Worm (Caenorhabditis elegans) whole organism, L4 larva: Measurements from ENCODE around the gene F42F12.3.

ENCODE experiments used
- D1046.2 ChIP-seq: fragments of 200-800 bp; sonication (Bioruptor generic); IDR thresholded peaks from 2 replicates; pipeline ENCODE4 v1.3.6; 2022; ENCODE audit warnings: missing genetic modification characterization, missing compliant biosample characterization
- F37D6.2 ChIP-seq: sonication (generic microtip); optimal IDR thresholded peaks from 2 replicates; lab custom pipeline; 2016; ENCODE audit warnings: mild to moderate bottlenecking, missing genetic modification characterization, missing compliant biosample characterization
- F44E2.7 ChIP-seq: fragments of 200-800 bp; sonication (Bioruptor generic); IDR thresholded peaks from 2 replicates; pipeline ENCODE4 v2.1.2; 2022; ENCODE audit warnings: missing genetic modification characterization, missing compliant biosample characterization
- F49E8.2 ChIP-seq: sonication (generic microtip); optimal IDR thresholded peaks from 2 replicates; lab custom pipeline; 2016; ENCODE audit warnings: missing compliant biosample characterization, mild to moderate bottlenecking, missing genetic modification characterization, borderline replicate concordance
- R02D3.7 ChIP-seq: fragments of 150-350 bp; sonication (generic microtip); optimal IDR thresholded peaks from 3 replicates; lab custom pipeline; 2014; ENCODE audit warnings: missing biosample characterization, missing genetic modification characterization
- Y105C5A.15 ChIP-seq: fragments of 200-800 bp; sonication (Bioruptor generic); IDR thresholded peaks from 2 replicates; pipeline ENCODE4 v1.3.6; 2022; ENCODE audit warnings: missing genetic modification characterization, missing compliant biosample characterization
- Y75B8A.6 ChIP-seq: fragments of 200-800 bp; sonication (Bioruptor generic); IDR thresholded peaks from 2 replicates; pipeline ENCODE4 v1.3.6; 2022; ENCODE audit warnings: missing genetic modification reagents, missing genetic modification characterization, missing compliant biosample characterization
- ZK337.2 ChIP-seq: fragments of 200-800 bp; sonication (Bioruptor generic); IDR thresholded peaks from 2 replicates; pipeline ENCODE4 v1.3.6; 2022; ENCODE audit warnings: missing genetic modification reagents, missing genetic modification characterization, missing compliant biosample characterization
- ama-1 ChIP-seq: fragments of 150-350 bp; optimal IDR thresholded peaks from 2 replicates; lab custom pipeline; 2014; ENCODE audit warnings: inconsistent platforms, mixed read lengths
- attf-4 ChIP-seq: sonication (generic microtip); optimal IDR thresholded peaks from 3 replicates; lab custom pipeline; 2017; ENCODE audit warnings: missing biosample characterization, missing genetic modification characterization
- ceh-62 ChIP-seq: sonication (generic microtip); optimal IDR thresholded peaks from 2 replicates; lab custom pipeline; 2017; ENCODE audit warnings: missing biosample characterization, missing genetic modification characterization
- ces-1 ChIP-seq: fragments of 150-350 bp; sonication (generic microtip); optimal IDR thresholded peaks from 4 replicates; lab custom pipeline; 2014; ENCODE audit warnings: missing biosample characterization, missing genetic modification reagents, missing genetic modification characterization
- cey-2 ChIP-seq: sonication (generic microtip); optimal IDR thresholded peaks from 3 replicates; lab custom pipeline; 2017; ENCODE audit warnings: missing genetic modification characterization, mild to moderate bottlenecking, missing compliant biosample characterization, antibody characterized with exemption, borderline replicate concordance; ENCODE audit not compliant: insufficient read depth
- daf-8 ChIP-seq: fragments of 200-800 bp; sonication (Bioruptor generic); IDR thresholded peaks from 2 replicates; pipeline ENCODE4 v1.3.6; 2022; ENCODE audit warnings: missing genetic modification characterization, missing compliant biosample characterization
- dmd-8 ChIP-seq: fragments of 200-800 bp; sonication (Bioruptor generic); IDR thresholded peaks from 2 replicates; pipeline ENCODE4 v1.3.6; 2022; ENCODE audit warnings: missing genetic modification characterization, missing compliant biosample characterization
- duxl-1 ChIP-seq: sonication (generic microtip); optimal IDR thresholded peaks from 2 replicates; lab custom pipeline; 2016; ENCODE audit warnings: mild to moderate bottlenecking, missing genetic modification characterization, moderate library complexity, missing compliant biosample characterization; ENCODE audit not compliant: poor library complexity
- egl-27 ChIP-seq: sonication (generic microtip); optimal IDR thresholded peaks from 3 replicates; lab custom pipeline; 2017; ENCODE audit warnings: missing biosample characterization, missing genetic modification reagents, missing genetic modification characterization
- egl-43 ChIP-seq: fragments of 200-800 bp; sonication (Bioruptor generic); IDR thresholded peaks from 2 replicates; pipeline ENCODE4 v1.3.6; 2022; ENCODE audit warnings: missing genetic modification reagents, missing genetic modification characterization, missing compliant biosample characterization
- gei-8 ChIP-seq: fragments of 200-800 bp; sonication (Bioruptor generic); optimal IDR thresholded peaks from 2 replicates; lab custom pipeline; 2018; ENCODE audit warnings: mild to moderate bottlenecking, missing genetic modification characterization, missing compliant biosample characterization
- hlh-11 ChIP-seq: fragments of 200-800 bp; sonication (Bioruptor generic); optimal IDR thresholded peaks from 2 replicates; lab custom pipeline; 2018; ENCODE audit warnings: mild to moderate bottlenecking, missing genetic modification characterization, missing compliant biosample characterization
- lim-7 ChIP-seq: fragments of 200-800 bp; sonication (Bioruptor generic); IDR thresholded peaks from 2 replicates; pipeline ENCODE4 v1.3.6; 2022; ENCODE audit warnings: missing genetic modification characterization, missing compliant biosample characterization
- lin-1 ChIP-seq: fragments of 200-800 bp; sonication (Bioruptor generic); IDR thresholded peaks from 2 replicates; pipeline ENCODE4 v1.3.6; 2022; ENCODE audit warnings: missing genetic modification reagents, missing genetic modification characterization, missing compliant biosample characterization
- lin-39 ChIP-seq: fragments of 150-350 bp; optimal IDR thresholded peaks from 2 replicates; lab custom pipeline; 2014; ENCODE audit warnings: missing biosample characterization, missing genetic modification reagents, missing genetic modification characterization
- madf-9 ChIP-seq: fragments of 200-800 bp; sonication (Bioruptor generic); conservative IDR thresholded peaks from 2 replicates; pipeline ENCODE4 v1.3.6; 2022; ENCODE audit warnings: missing genetic modification reagents, missing genetic modification characterization, missing compliant biosample characterization
- mdl-1 ChIP-seq, 2 experiments: fragments of 150-350 bp in 1 of 2; sonication (generic microtip) in 1 of 2; optimal IDR thresholded peaks; 2 replicates each; lab custom pipeline; 2014 to 2017; ENCODE audit warnings: missing biosample characterization in 2 of 2, missing genetic modification characterization in 2 of 2
- nhr-111 ChIP-seq: fragments of 200-800 bp; sonication (Bioruptor generic); optimal IDR thresholded peaks from 2 replicates; lab custom pipeline; 2018; ENCODE audit warnings: mild to moderate bottlenecking, missing genetic modification characterization, missing compliant biosample characterization
- nhr-237 ChIP-seq: sonication (generic microtip); optimal IDR thresholded peaks from 2 replicates; lab custom pipeline; 2017; ENCODE audit warnings: missing biosample characterization, missing genetic modification characterization
- nhr-28 ChIP-seq: fragments of 150-350 bp; optimal IDR thresholded peaks from 2 replicates; lab custom pipeline; 2014; ENCODE audit warnings: missing biosample characterization, missing genetic modification characterization
- nhr-41 ChIP-seq: fragments of 200-800 bp; sonication (Bioruptor generic); IDR thresholded peaks from 2 replicates; pipeline ENCODE4 v1.3.6; 2022; ENCODE audit warnings: missing genetic modification reagents, missing genetic modification characterization, missing compliant biosample characterization
- nhr-42 ChIP-seq: fragments of 200-800 bp; sonication (Bioruptor generic); IDR thresholded peaks from 2 replicates; pipeline ENCODE4 v1.3.6; 2022; ENCODE audit warnings: missing genetic modification characterization, missing compliant biosample characterization
- nhr-6 ChIP-seq: fragments of 150-350 bp; optimal IDR thresholded peaks from 2 replicates; lab custom pipeline; 2014; ENCODE audit warnings: missing biosample characterization, missing genetic modification characterization
- nhr-77 ChIP-seq: fragments of 150-350 bp; optimal IDR thresholded peaks from 2 replicates; lab custom pipeline; 2014; ENCODE audit warnings: missing biosample characterization, missing genetic modification characterization
- set-16 ChIP-seq: fragments of 200-800 bp; sonication (Bioruptor generic); IDR thresholded peaks from 2 replicates; pipeline ENCODE4 v1.3.6; 2022; ENCODE audit warnings: missing genetic modification reagents, missing genetic modification characterization, missing compliant biosample characterization
- skn-1 ChIP-seq: fragments of 150-350 bp; optimal IDR thresholded peaks from 2 replicates; lab custom pipeline; 2014; ENCODE audit warnings: missing biosample characterization, missing genetic modification characterization
- snpc-1.2 ChIP-seq: fragments of 200-800 bp; sonication (Bioruptor generic); IDR thresholded peaks from 2 replicates; pipeline ENCODE4 v1.3.6; 2022; ENCODE audit warnings: missing genetic modification reagents, missing genetic modification characterization, missing compliant biosample characterization
- snpc-4 ChIP-seq: fragments of 150-350 bp; optimal IDR thresholded peaks from 2 replicates; lab custom pipeline; 2014; ENCODE audit warnings: missing biosample characterization, missing genetic modification characterization
- spr-3 ChIP-seq: fragments of 200-800 bp; sonication (Bioruptor generic); optimal IDR thresholded peaks from 2 replicates; lab custom pipeline; 2018; ENCODE audit warnings: mild to moderate bottlenecking, missing genetic modification characterization, missing compliant biosample characterization
- tra-1 ChIP-seq: fragments of 200-800 bp; sonication (Bioruptor generic); IDR thresholded peaks from 2 replicates; pipeline ENCODE4 v1.3.6; 2022; ENCODE audit warnings: missing genetic modification reagents, missing genetic modification characterization, missing compliant biosample characterization
- unc-130 ChIP-seq: sonication (generic microtip); optimal IDR thresholded peaks from 2 replicates; lab custom pipeline; 2016; ENCODE audit warnings: missing genetic modification reagents, missing genetic modification characterization, missing compliant biosample characterization
- unc-39 ChIP-seq: sonication (generic microtip); optimal IDR thresholded peaks from 2 replicates; lab custom pipeline; 2017; ENCODE audit warnings: missing biosample characterization, missing genetic modification characterization
- unc-62 ChIP-seq, 3 experiments: fragments of 150-350 bp in 1 of 3; sonication (generic microtip); optimal IDR thresholded peaks in 2 of 3; peaks in 1 of 3; 1 replicate in 1 of 3; 2 replicates in 2 of 3; lab custom pipeline; 2014 to 2017; ENCODE audit warnings: missing biosample characterization in 3 of 3, missing genetic modification characterization in 3 of 3, missing genetic modification reagents in 3 of 3, missing genotype in 1 of 3
- vab-7 ChIP-seq: fragments of 200-800 bp; sonication (Bioruptor generic); IDR thresholded peaks from 2 replicates; pipeline ENCODE4 v1.3.6; 2022; ENCODE audit warnings: missing genetic modification reagents, missing genetic modification characterization, missing compliant biosample characterization
- zfp-2 ChIP-seq: sonication (generic microtip); optimal IDR thresholded peaks from 2 replicates; lab custom pipeline; 2016; ENCODE audit warnings: mild to moderate bottlenecking, missing genetic modification characterization, missing compliant biosample characterization
- zfp-3 ChIP-seq: fragments of 200-800 bp; sonication (Bioruptor generic); conservative IDR thresholded peaks from 2 replicates; pipeline ENCODE4 v1.3.6; 2022; ENCODE audit warnings: missing genetic modification reagents, missing genetic modification characterization, missing compliant biosample characterization
- ztf-7 ChIP-seq: fragments of 150-350 bp; optimal IDR thresholded peaks from 2 replicates; lab custom pipeline; 2014; ENCODE audit warnings: missing biosample characterization, missing genetic modification characterization

Gene F42F12.3

DNA sequence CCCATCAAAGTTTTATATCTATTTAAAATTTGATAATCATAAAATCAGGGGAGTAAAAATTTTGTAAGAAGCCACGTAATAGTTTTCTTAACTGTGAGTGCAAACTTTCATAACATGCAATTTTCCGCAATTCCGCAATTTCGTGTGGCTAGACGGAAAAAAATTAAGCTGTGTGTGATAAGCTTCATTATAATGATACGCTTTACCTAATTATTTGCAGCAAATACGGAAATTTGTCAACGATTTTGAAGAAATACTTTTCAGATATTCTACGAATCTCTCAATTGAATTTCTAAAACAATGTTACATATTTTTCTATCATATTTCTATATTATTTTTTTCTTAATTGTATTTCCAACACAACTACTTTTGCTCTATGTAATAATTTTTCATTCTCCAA lies 18.6 kb upstream of the F42F12.3 start, which contains the start of gene srd-46:
Gene srd-46, plus strand, starts transcription at position 301 of the 400 bp plus-strand sequence.
- no peak for TF ChIP-seq vab-7 (GFP tag; lab: Robert Waterston, UW)

DNA sequence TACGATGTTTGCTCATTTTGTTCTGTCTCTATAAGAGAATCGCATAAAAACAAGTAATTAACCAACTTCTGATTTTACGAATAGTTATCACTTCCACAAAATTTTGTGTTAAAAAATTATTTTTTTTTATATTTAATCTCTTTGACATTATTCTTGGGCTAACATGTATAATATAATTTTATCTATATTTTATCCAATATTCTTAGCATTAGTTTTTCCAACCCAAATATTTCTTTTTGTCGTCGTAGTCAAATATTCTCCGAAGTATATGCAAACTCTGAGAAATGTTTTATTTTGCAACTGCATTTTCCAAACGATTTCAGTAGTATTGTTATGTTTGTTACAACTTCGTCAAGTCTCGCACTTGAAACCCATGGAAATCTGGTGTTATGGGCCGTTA lies 16.9 kb upstream of the F42F12.3 start, which contains the start of gene srd-47:
Gene srd-47, plus strand, starts transcription at position 164 of the 400 bp plus-strand sequence.
- TF ChIP-seq unc-62 (GFP tag; optimal IDR thresholded peaks at IDR 0.05 in 1 of 2; lab: Kevin White, UChicago) (peak in 1 of 2 experiments; percentile 56), unc-62 (tag; optimal IDR thresholded peaks at IDR 0.05; lab: Kevin White, UChicago) (no peak), lim-7 (no peak)

DNA sequence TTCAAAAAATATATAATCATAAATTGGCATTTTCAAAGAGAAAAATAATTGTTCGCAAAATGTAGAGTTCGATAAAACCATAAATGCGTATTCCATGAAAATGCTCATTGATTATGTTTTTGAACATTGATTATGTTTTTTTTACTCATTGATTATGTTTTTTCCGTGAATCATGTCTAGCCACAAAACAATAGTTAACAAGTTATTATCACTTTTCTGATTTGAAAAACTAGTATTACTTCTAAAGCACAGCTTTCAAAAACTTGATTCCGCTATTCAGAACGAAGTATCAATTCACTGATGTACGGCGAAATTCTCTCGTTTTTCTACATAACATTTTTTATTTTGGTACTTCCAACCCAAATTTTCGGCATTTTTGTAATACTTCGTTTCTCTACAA lies 14.6 kb upstream of the F42F12.3 start, which contains the start of gene srd-48:
Gene srd-48, plus strand, starts transcription at position 301 of the 400 bp plus-strand sequence.
- TF ChIP-seq cey-2 (no peak), madf-9 (GFP tag; lab: Robert Waterston, UW) (no peak), ZK337.2 (GFP tag; lab: Robert Waterston, UW) (no peak), duxl-1 (tag; lab: Kevin White, UChicago) (no peak), nhr-6 (no peak), F49E8.2 (tag; lab: Kevin White, UChicago) (no peak), daf-8 (GFP tag; lab: Robert Waterston, UW) (no peak), ceh-62 (tag; lab: Kevin White, UChicago) (no peak), snpc-4 (tag; lab: Kevin White, UChicago) (no peak), dmd-8 (GFP tag; lab: Robert Waterston, UW) (no peak), nhr-111 (GFP tag; lab: Kevin White, UChicago) (no peak), egl-43 (no peak), skn-1 (tag; lab: Kevin White, UChicago) (no peak)

DNA sequence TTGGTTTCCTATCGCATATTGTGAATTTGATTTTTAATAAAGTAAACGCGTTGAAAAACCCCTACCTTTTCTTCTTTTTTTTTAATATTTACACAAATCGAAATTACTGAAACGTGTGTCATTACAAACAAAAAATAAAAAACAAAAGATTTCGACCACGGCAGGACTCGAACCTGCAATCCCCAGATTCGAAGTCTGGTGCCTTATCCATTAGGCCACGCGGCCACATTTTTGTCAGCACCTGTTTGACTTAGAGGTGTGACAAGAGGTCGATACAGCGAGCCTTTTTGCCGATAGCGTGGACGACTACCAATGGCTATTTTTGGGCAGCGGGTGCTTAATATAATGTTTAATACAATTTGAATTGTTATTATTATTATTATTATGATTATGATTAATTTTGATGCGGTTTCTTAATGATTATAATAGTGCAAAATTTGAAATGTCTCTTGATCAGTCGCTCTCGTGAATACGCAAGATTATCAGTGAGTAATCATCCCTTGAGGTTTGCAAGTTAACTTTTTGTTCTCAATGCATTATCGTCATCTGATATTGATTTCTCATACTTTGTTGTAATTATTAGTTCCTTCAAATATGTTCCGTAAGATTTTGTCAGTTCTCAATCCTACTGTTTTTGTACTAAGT lies 12.4 kb upstream of the F42F12.3 start, which contains the start of gene srd-44:
Gene srd-44, plus strand, starts transcription at position 595 of the 645 bp plus-strand sequence.
- no peak for TF ChIP-seq F44E2.7 (GFP tag; lab: Robert Waterston, UW)
- TF ChIP-seq set-16 (GFP tag; lab: Robert Waterston, UW) = no peak
- no peak for TF ChIP-seq spr-3
- TF ChIP-seq F37D6.2 = no peak
- TF ChIP-seq ama-1 = no peak
- no peak for TF ChIP-seq D1046.2 (GFP tag; lab: Robert Waterston, UW)
- no peak for TF ChIP-seq lin-39 (tag; lab: Kevin White, UChicago)
- TF ChIP-seq lin-1 (GFP tag; lab: Robert Waterston, UW) = no peak
- no peak for TF ChIP-seq egl-27 (tag; lab: Kevin White, UChicago)
- peak; percentile 88 for TF ChIP-seq snpc-1.2 (GFP tag; lab: Robert Waterston, UW)
- 0 out of 2 replicates have a peak, but pooled peaks have one; percentile 47 for TF ChIP-seq nhr-42 (GFP tag; lab: Robert Waterston, UW)
- TF ChIP-seq nhr-41 (GFP tag; lab: Robert Waterston, UW) = no peak; the same call in 1 of the 2 replicates
- TF ChIP-seq zfp-2 (tag; lab: Kevin White, UChicago) = no peak
- TF ChIP-seq attf-4 (tag; lab: Kevin White, UChicago) = no peak
- TF ChIP-seq ztf-7 (tag; lab: Kevin White, UChicago) = no peak
- no peak for TF ChIP-seq unc-130 (GFP tag; lab: Kevin White, UChicago)
- TF ChIP-seq mdl-1 (tag; optimal IDR thresholded peaks at IDR 0.05; lab: Kevin White, UChicago) = peak in 1 of 2 experiments; percentile 2
- TF ChIP-seq hlh-11 = no peak
- TF ChIP-seq zfp-3 (GFP tag; lab: Robert Waterston, UW) = no peak
- no peak for TF ChIP-seq Y105C5A.15 (GFP tag; lab: Robert Waterston, UW)
- TF ChIP-seq nhr-28 (tag; lab: Kevin White, UChicago) = no peak
- TF ChIP-seq gei-8 (GFP tag; lab: Kevin White, UChicago) = no peak
- no peak for TF ChIP-seq tra-1
- TF ChIP-seq Y75B8A.6 (GFP tag; lab: Robert Waterston, UW) = 0 out of 2 replicates have a peak, but pooled peaks have one; percentile 47
- no peak for TF ChIP-seq snpc-4 (tag; lab: Kevin White, UChicago)
- no peak for TF ChIP-seq nhr-237 (tag; lab: Kevin White, UChicago)
- TF ChIP-seq nhr-77 (tag; lab: Kevin White, UChicago) = no peak
- TF ChIP-seq unc-39 (tag; lab: Kevin White, UChicago) = no peak
- no peak for TF ChIP-seq lim-7
- no peak for TF ChIP-seq R02D3.7 (tag; lab: Kevin White, UChicago)
- no peak for TF ChIP-seq ces-1 (GFP tag; lab: Kevin White, UChicago)
